Worm (Caenorhabditis elegans): ENCODE results near the gene T04A8.18.

DNA sequence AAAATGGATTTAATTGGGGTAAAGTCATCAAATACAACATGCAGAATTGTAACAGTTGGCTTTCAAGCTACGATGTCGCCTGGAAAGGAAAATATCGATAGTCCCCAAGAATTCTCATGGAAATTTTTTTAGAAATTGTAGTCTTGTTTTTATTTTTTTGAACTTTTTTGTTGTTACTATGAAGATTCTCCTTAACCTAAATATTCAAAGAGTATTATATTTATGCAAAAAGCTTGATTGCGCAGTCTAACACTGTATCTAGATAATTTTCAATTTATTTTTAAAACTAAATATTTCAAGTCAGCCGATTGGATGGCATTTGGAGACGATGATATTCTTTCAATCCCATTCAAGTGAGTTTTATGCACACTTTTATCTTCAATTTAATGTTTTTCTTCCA is 3.8 kb upstream of the T04A8.18 start, which contains the start of gene pgap-2:
- TF ChIP-seq nhr-11 (tag; optimal IDR thresholded peaks at IDR 0.05) (no peak), ama-1 (optimal IDR thresholded peaks at IDR 0.05) (no peak), ceh-82 (tag; optimal IDR thresholded peaks at IDR 0.05) (no peak)
